Fruit fly (Drosophila melanogaster) whole organism, embryonic: ENCODE data around the gene CG14931.

ENCODE experiments used
- Adf1 ChIP-seq: fragments of 200-800 bp; sonication (Bioruptor generic); IDR thresholded peaks from 2 replicates; pipeline ENCODE4 v1.3.6; 2022; ENCODE audit warnings: missing biosample characterization, missing genetic modification characterization
- CG11456 ChIP-seq: fragments of 200-800 bp; sonication (Bioruptor generic); IDR thresholded peaks from 3 replicates; pipeline ENCODE4 v1.3.6; 2022; ENCODE audit warnings: missing biosample characterization, missing genetic modification characterization
- CG11696 ChIP-seq: fragments of 200-800 bp; sonication (Bioruptor generic); IDR thresholded peaks from 2 replicates; pipeline ENCODE4 v1.3.6; 2022; ENCODE audit warnings: missing biosample characterization, missing genetic modification characterization
- CG15601 ChIP-seq: fragments of 200-800 bp; sonication (Bioruptor generic); optimal IDR thresholded peaks from 3 replicates; lab custom pipeline; 2019; ENCODE audit warnings: missing biosample characterization, mild to moderate bottlenecking, missing genetic modification characterization, moderate library complexity
- CG17359 ChIP-seq: fragments of 200-800 bp; sonication (Bioruptor generic); optimal IDR thresholded peaks from 3 replicates; lab custom pipeline; 2018; ENCODE audit warnings: missing biosample characterization, mild to moderate bottlenecking, missing genetic modification characterization, moderate library complexity
- CG31224 ChIP-seq: fragments of 200-800 bp; sonication (Bioruptor generic); IDR thresholded peaks from 2 replicates; pipeline ENCODE4 v1.3.6; 2022; ENCODE audit warnings: missing biosample characterization, missing genetic modification characterization
- CG31365 ChIP-seq: fragments of 200-800 bp; sonication (Bioruptor generic); optimal IDR thresholded peaks from 2 replicates; lab custom pipeline; 2018; ENCODE audit warnings: missing biosample characterization, mild to moderate bottlenecking, missing genetic modification characterization
- CG32767 ChIP-seq: fragments of 200-800 bp; sonication (Bioruptor generic); IDR thresholded peaks from 2 replicates; pipeline ENCODE4 v1.3.6; 2022; ENCODE audit warnings: missing biosample characterization, missing genetic modification characterization
- CG3281 ChIP-seq: fragments of 200-800 bp; sonication (Bioruptor generic); optimal IDR thresholded peaks from 3 replicates; lab custom pipeline; 2017; ENCODE audit warnings: missing biosample characterization, mild to moderate bottlenecking, missing genetic modification characterization
- CG33213 ChIP-seq: fragments of 200-800 bp; sonication (Bioruptor generic); optimal IDR thresholded peaks from 3 replicates; lab custom pipeline; 2016; ENCODE audit warnings: missing biosample characterization, missing genetic modification characterization
- CG34224 ChIP-seq: fragments of 200-800 bp; sonication (Bioruptor generic); IDR thresholded peaks from 3 replicates; pipeline ENCODE4 v1.3.6; 2022; ENCODE audit warnings: missing biosample characterization, missing genetic modification characterization; ENCODE audit not compliant: partially characterized antibody
- CG34422 ChIP-seq: fragments of 200-800 bp; sonication (Bioruptor generic); IDR thresholded peaks from 3 replicates; pipeline ENCODE4 v1.3.6; 2022; ENCODE audit warnings: missing biosample characterization, missing genetic modification characterization
- CG4424 ChIP-seq: fragments of 200-800 bp; sonication (Bioruptor generic); optimal IDR thresholded peaks from 3 replicates; lab custom pipeline; 2016; ENCODE audit warnings: missing biosample characterization, missing genetic modification characterization
- CG7745 ChIP-seq: fragments of 200-800 bp; sonication (Bioruptor generic); optimal IDR thresholded peaks from 2 replicates; lab custom pipeline; 2018; ENCODE audit warnings: missing biosample characterization, mild to moderate bottlenecking, missing genetic modification characterization, moderate library complexity
- CHES-1-like ChIP-seq: fragments of 200-800 bp; sonication (Bioruptor generic); optimal IDR thresholded peaks from 2 replicates; lab custom pipeline; 2016; ENCODE audit warnings: missing biosample characterization, missing genetic modification characterization
- CrebB ChIP-seq: fragments of 200-800 bp; sonication (Bioruptor generic); optimal IDR thresholded peaks from 3 replicates; lab custom pipeline; 2018; ENCODE audit warnings: missing biosample characterization, mild to moderate bottlenecking, missing genetic modification characterization
- ERR ChIP-seq: fragments of 200-800 bp; sonication (Bioruptor generic); optimal IDR thresholded peaks from 2 replicates; lab custom pipeline; 2016; ENCODE audit warnings: missing biosample characterization, missing genetic modification characterization
- H15 ChIP-seq: fragments of 200-800 bp; sonication (Bioruptor generic); IDR thresholded peaks from 3 replicates; pipeline ENCODE4 v1.3.6; 2022; ENCODE audit warnings: missing biosample characterization, missing genetic modification characterization
- HLHmδ ChIP-seq: fragments of 200-800 bp; sonication (Bioruptor generic); optimal IDR thresholded peaks from 2 replicates; lab custom pipeline; 2018; ENCODE audit warnings: missing biosample characterization, mild to moderate bottlenecking, missing genetic modification characterization, moderate library complexity
- MBD-R2 ChIP-seq: fragments of 200-800 bp; sonication (Bioruptor generic); IDR thresholded peaks from 2 replicates; pipeline ENCODE4 v1.3.6; 2022; ENCODE audit warnings: missing biosample characterization, missing genetic modification characterization
- Mad ChIP-seq: fragments of 200-800 bp; sonication (Bioruptor generic); optimal IDR thresholded peaks from 2 replicates; lab custom pipeline; 2016; ENCODE audit warnings: missing biosample characterization, missing genetic modification characterization
- Mes4 ChIP-seq: fragments of 200-800 bp; sonication (Bioruptor generic); optimal IDR thresholded peaks from 2 replicates; lab custom pipeline; 2016; ENCODE audit warnings: missing biosample characterization, missing genetic modification characterization
- NFAT ChIP-seq: fragments of 200-800 bp; sonication (Bioruptor generic); IDR thresholded peaks from 2 replicates; pipeline ENCODE4 v1.3.6; 2022; ENCODE audit warnings: missing biosample characterization, missing genetic modification characterization
- Nf-YB ChIP-seq: fragments of 200-800 bp; sonication (Bioruptor generic); optimal IDR thresholded peaks from 3 replicates; lab custom pipeline; 2019; ENCODE audit warnings: missing biosample characterization, mild to moderate bottlenecking, missing genetic modification characterization, moderate library complexity
- Opbp ChIP-seq: fragments of 200-800 bp; sonication (Bioruptor generic); IDR thresholded peaks from 3 replicates; pipeline ENCODE4 v1.3.6; 2022; ENCODE audit warnings: missing biosample characterization, missing genetic modification characterization; ENCODE audit not compliant: partially characterized antibody
- Pdp1 ChIP-seq, 2 experiments: fragments of 200-800 bp; sonication (Bioruptor generic); optimal IDR thresholded peaks; 3 replicates each; lab custom pipeline; 2016; ENCODE audit warnings: missing biosample characterization in 2 of 2, missing genetic modification characterization in 2 of 2, mild to moderate bottlenecking in 1 of 2, moderate library complexity in 1 of 2
- Ptx1 ChIP-seq: fragments of 200-800 bp; sonication (Bioruptor generic); IDR thresholded peaks from 2 replicates; pipeline ENCODE4 v1.3.6; 2022; ENCODE audit warnings: missing biosample characterization, missing genetic modification characterization
- Taf1 ChIP-seq: fragments of 200-800 bp; sonication (Bioruptor generic); IDR thresholded peaks from 2 replicates; pipeline ENCODE4 v1.3.6; 2022; ENCODE audit warnings: missing biosample characterization, missing genetic modification characterization
- Trl ChIP-seq, 3 experiments: fragments of >200 bp in 2 of 3; fragments of 200-800 bp in 1 of 3; sonication (Bioruptor generic) in 1 of 3; optimal IDR thresholded peaks; 2 replicates in 1 of 3; 3 replicates in 2 of 3; lab custom pipeline; 2016 to 2017; ENCODE audit warnings: missing biosample characterization in 1 of 3, missing genetic modification characterization in 1 of 3
- YL-1 ChIP-seq: fragments of 200-800 bp; sonication (Bioruptor generic); optimal IDR thresholded peaks from 3 replicates; lab custom pipeline; 2017; ENCODE audit warnings: missing biosample characterization, mild to moderate bottlenecking, missing genetic modification characterization
- amos ChIP-seq: fragments of 200-800 bp; sonication (Bioruptor generic); IDR thresholded peaks from 2 replicates; pipeline ENCODE4 v1.3.6; 2022; ENCODE audit warnings: missing biosample characterization, missing genetic modification characterization; ENCODE audit not compliant: partially characterized antibody
- bbx ChIP-seq: fragments of 200-800 bp; sonication (Bioruptor generic); IDR thresholded peaks from 2 replicates; pipeline ENCODE4 v1.3.6; 2022; ENCODE audit warnings: missing biosample characterization, missing genetic modification characterization; ENCODE audit not compliant: partially characterized antibody
- cas ChIP-seq: fragments of 200-800 bp; sonication (Bioruptor generic); IDR thresholded peaks from 2 replicates; pipeline ENCODE4 v1.3.6; 2022; ENCODE audit warnings: missing biosample characterization, missing genetic modification characterization
- crol ChIP-seq: fragments of 200-800 bp; sonication (Bioruptor generic); IDR thresholded peaks from 2 replicates; pipeline ENCODE4 v1.3.6; 2022; ENCODE audit warnings: missing biosample characterization, missing genetic modification characterization
- da ChIP-seq: fragments of 200-800 bp; sonication (Bioruptor generic); optimal IDR thresholded peaks from 2 replicates; lab custom pipeline; 2016; ENCODE audit warnings: missing biosample characterization, missing genetic modification characterization
- ems ChIP-seq: fragments of 200-800 bp; sonication (Bioruptor generic); optimal IDR thresholded peaks from 3 replicates; lab custom pipeline; 2016; ENCODE audit warnings: missing biosample characterization, missing genetic modification characterization
- en ChIP-seq: fragments of 200-800 bp; sonication (Bioruptor generic); optimal IDR thresholded peaks from 2 replicates; lab custom pipeline; 2016; ENCODE audit warnings: missing biosample characterization, missing genetic modification characterization
- ftz-f1 ChIP-seq: fragments of 200-800 bp; sonication (Bioruptor generic); optimal IDR thresholded peaks from 2 replicates; lab custom pipeline; 2016; ENCODE audit warnings: missing biosample characterization, missing genetic modification characterization
- gcm2 ChIP-seq: fragments of 200-800 bp; sonication (Bioruptor generic); optimal IDR thresholded peaks from 2 replicates; lab custom pipeline; 2016; ENCODE audit warnings: missing biosample characterization, missing genetic modification characterization
- gsb-n ChIP-seq: fragments of 200-800 bp; sonication (Bioruptor generic); optimal IDR thresholded peaks from 3 replicates; lab custom pipeline; 2018; ENCODE audit warnings: missing biosample characterization, mild to moderate bottlenecking, missing genetic modification characterization
- kah ChIP-seq: fragments of 200-800 bp; sonication (Bioruptor generic); optimal IDR thresholded peaks from 2 replicates; lab custom pipeline; 2018; ENCODE audit warnings: missing biosample characterization, mild to moderate bottlenecking, missing genetic modification characterization
- knrl ChIP-seq: fragments of 200-800 bp; sonication (Bioruptor generic); IDR thresholded peaks from 3 replicates; pipeline ENCODE4 v1.3.6; 2022; ENCODE audit warnings: missing biosample characterization, missing genetic modification characterization; ENCODE audit not compliant: partially characterized antibody
- nerfin-1 ChIP-seq: fragments of 200-800 bp; sonication (Bioruptor generic); optimal IDR thresholded peaks from 3 replicates; lab custom pipeline; 2019; ENCODE audit warnings: missing biosample characterization, mild to moderate bottlenecking, missing genetic modification characterization, moderate library complexity
- otp ChIP-seq: fragments of 200-800 bp; sonication (Bioruptor generic); IDR thresholded peaks from 3 replicates; pipeline ENCODE4, ENCODE4 v1.3.6; 2022; ENCODE audit warnings: missing biosample characterization, missing genetic modification characterization
- pb ChIP-seq: fragments of 200-800 bp; sonication (Bioruptor generic); optimal IDR thresholded peaks from 3 replicates; lab custom pipeline; 2016; ENCODE audit warnings: missing biosample characterization, missing genetic modification characterization
- pita ChIP-seq: fragments of 200-800 bp; sonication (Bioruptor generic); optimal IDR thresholded peaks from 2 replicates; lab custom pipeline; 2017; ENCODE audit warnings: missing biosample characterization, mild to moderate bottlenecking, missing genetic modification characterization
- pros ChIP-seq: fragments of 200-800 bp; sonication (Bioruptor generic); optimal IDR thresholded peaks from 3 replicates; lab custom pipeline; 2019; ENCODE audit warnings: missing biosample characterization, mild to moderate bottlenecking, missing genetic modification characterization, moderate library complexity
- sima ChIP-seq: fragments of 200-800 bp; sonication (Bioruptor generic); optimal IDR thresholded peaks from 2 replicates; lab custom pipeline; 2016; ENCODE audit warnings: missing biosample characterization, missing genetic modification characterization
- vvl ChIP-seq: fragments of 200-800 bp; sonication (Bioruptor generic); IDR thresholded peaks from 2 replicates; pipeline ENCODE4 v1.3.6; 2022; ENCODE audit warnings: missing biosample characterization, missing genetic modification characterization

Gene CG14931

dm6 chr2L:11807697-11808226, 19.6 kb downstream of the CG14931 start (continued):
- TF ChIP-seq YL-1 (GFP tag; lab: Kevin White, UChicago), result peak; percentile 6
- peak in 1 of 2 experiments; percentile 13 for TF ChIP-seq Pdp1 (GFP tag; optimal IDR thresholded peaks at IDR 0.05; lab: Kevin White, UChicago)
- TF ChIP-seq Opbp (GFP tag; lab: Robert Waterston, UW), result no peak
- peak; percentile 32 for TF ChIP-seq Nf-YB
- peak; percentile 20 for TF ChIP-seq HLHmδ (GFP tag; lab: Kevin White, UChicago)
- no peak for TF ChIP-seq CG15601 (tag; lab: Kevin White, UChicago)
- TF ChIP-seq CG4424 (GFP tag; lab: Kevin White, UChicago), result no peak
- peak; percentile 60 for TF ChIP-seq nerfin-1 (tag; lab: Kevin White, UChicago)
- TF ChIP-seq MBD-R2, result peak; percentile 31; the same call in 1 of the 2 replicates
- peak; percentile 1 for TF ChIP-seq CHES-1-like
- no peak for TF ChIP-seq Ptx1 (GFP tag; lab: Robert Waterston, UW)
- no peak for TF ChIP-seq CG11696 (GFP tag; lab: Robert Waterston, UW)
- TF ChIP-seq gsb-n (tag; lab: Kevin White, UChicago), result peak; percentile 22
- TF ChIP-seq H15 (GFP tag; lab: Robert Waterston, UW), result 0 out of 3 replicates have a peak, but pooled peaks have one; percentile 12
- TF ChIP-seq NFAT, result peak; percentile 68
- peak; percentile 60 for TF ChIP-seq ftz-f1
- peak; percentile 47 for TF ChIP-seq bbx (GFP tag; lab: Robert Waterston, UW)
- TF ChIP-seq CG33213 (GFP tag; lab: Kevin White, UChicago), result no peak
- peak; percentile 7 for TF ChIP-seq CrebB (tag; lab: Kevin White, UChicago)
- TF ChIP-seq CG34422 (GFP tag; lab: Robert Waterston, UW), result peak; percentile 72; the same call in 1 of the 3 replicates
- peak; percentile 5 for TF ChIP-seq kah
- peak; percentile 10 for TF ChIP-seq ems (GFP tag; lab: Kevin White, UChicago)
- TF ChIP-seq Adf1 (GFP tag; lab: Robert Waterston, UW), result peak; percentile 83
- no peak for TF ChIP-seq Taf1 (GFP tag; lab: Robert Waterston, UW)
- TF ChIP-seq CG34224 (GFP tag; lab: Robert Waterston, UW), result peak; percentile 24; the same call in 1 of the 3 replicates
- peak; percentile 20 for TF ChIP-seq CG17359
- TF ChIP-seq CG32767, result 0 out of 2 replicates have a peak, but pooled peaks have one; percentile 30
- TF ChIP-seq CG11456 (GFP tag; lab: Robert Waterston, UW), result no peak; the same call in 2 of the 3 replicates
- no peak for TF ChIP-seq Trl (optimal IDR thresholded peaks at IDR 0.05; lab: Kevin White, UChicago)
- peak; percentile 24 for TF ChIP-seq Trl (GFP tag; optimal IDR thresholded peaks at IDR 0.05; lab: Kevin White, UChicago)
- TF ChIP-seq crol (GFP tag; lab: Robert Waterston, UW), result peak; percentile 100
- no peak for TF ChIP-seq sima (GFP tag; lab: Kevin White, UChicago)
- peak; percentile 41; the same call in 1 of the 2 replicates for TF ChIP-seq CG31224
- TF ChIP-seq en, result no peak
- TF ChIP-seq CG3281 (GFP tag; lab: Kevin White, UChicago), result peak; percentile 10
- TF ChIP-seq pb, result peak; percentile 53
- TF ChIP-seq knrl (GFP tag; lab: Robert Waterston, UW), result peak; percentile 25; the same call in 1 of the 3 replicates
- peak; percentile 53; the same call in 1 of the 2 replicates for TF ChIP-seq amos (GFP tag; lab: Robert Waterston, UW)
- 0 out of 2 replicates have a peak, but pooled peaks have one; percentile 30 for TF ChIP-seq cas (GFP tag; lab: Robert Waterston, UW)
- TF ChIP-seq da (GFP tag; lab: Kevin White, UChicago), result no peak
- TF ChIP-seq Mes4 (GFP tag; lab: Kevin White, UChicago), result peak; percentile 48
- no peak for TF ChIP-seq CG31365 (tag; lab: Kevin White, UChicago)
- TF ChIP-seq otp, result peak; percentile 51; the same call in 1 of the 3 replicates
- peak; percentile 2 for TF ChIP-seq Mad (GFP tag; lab: Kevin White, UChicago)
- TF ChIP-seq CG7745 (tag; lab: Kevin White, UChicago), result peak; percentile 2
- peak; percentile 93 for TF ChIP-seq pros (GFP tag; lab: Kevin White, UChicago)
- no peak for TF ChIP-seq gcm2 (GFP tag; lab: Kevin White, UChicago)
- TF ChIP-seq vvl (GFP tag; lab: Robert Waterston, UW), result peak; percentile 60
- TF ChIP-seq ERR (GFP tag; lab: Kevin White, UChicago), result peak; percentile 27
- no peak for TF ChIP-seq pita (GFP tag; lab: Kevin White, UChicago)
